Worm (Caenorhabditis elegans): Measurements from ENCODE around the gene tank-1.

DNA sequence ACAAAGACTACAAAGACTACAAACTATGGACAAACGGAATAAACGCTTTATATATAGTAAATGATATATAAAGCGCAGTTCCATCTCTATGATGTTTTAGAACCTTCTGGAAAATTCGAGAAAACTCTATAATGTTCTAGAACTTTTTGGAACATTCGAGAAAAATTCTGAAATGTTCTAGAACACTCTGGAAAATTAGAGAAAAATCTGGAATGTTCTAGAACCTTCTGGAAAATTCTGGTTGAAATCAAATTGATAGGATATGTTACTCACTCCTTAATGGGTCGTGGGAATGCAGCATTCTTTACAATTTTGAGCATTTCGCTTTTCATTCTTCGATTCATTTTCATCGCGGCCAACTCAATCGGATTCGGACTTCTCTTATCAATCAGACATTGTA is 7.0 kb downstream of the tank-1 start:
- TF ChIP-seq him-1 (tag; optimal IDR thresholded peaks at IDR 0.05), result no peak
- TF ChIP-seq W03F9.2 (tag; optimal IDR thresholded peaks at IDR 0.05), result no peak
- no peak for TF ChIP-seq dao-5 (tag; optimal IDR thresholded peaks at IDR 0.05)

All from whole organism, L4/young adult.